Worm (Caenorhabditis elegans): Measurements from ENCODE around the gene T14G10.8.

DNA sequence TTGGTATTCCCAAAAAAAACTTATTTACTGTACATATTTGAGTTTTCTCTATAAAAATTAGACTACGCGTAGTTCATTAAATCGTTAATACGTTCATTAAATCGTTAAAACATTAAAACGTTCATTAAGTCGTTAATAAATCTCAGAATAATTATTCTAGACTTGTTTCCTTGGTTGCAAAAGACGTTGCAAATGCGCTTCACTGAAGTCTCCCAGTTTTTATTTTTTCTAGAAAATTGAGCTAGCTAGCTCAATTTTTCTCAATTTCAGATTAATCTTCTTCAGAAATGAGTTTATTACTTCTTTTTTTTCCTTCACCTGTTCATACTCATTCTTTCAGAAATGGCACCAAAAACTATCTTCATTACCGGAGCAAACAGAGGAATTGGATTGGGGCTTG lies 1.9 kb downstream of the T14G10.8 start:
- TF ChIP-seq unc-62 (GFP tag; optimal IDR thresholded peaks at IDR 0.05) (no peak), nhr-28 (tag; optimal IDR thresholded peaks at IDR 0.05) (no peak)

Data from whole organism, L3 larva.